Worm (Caenorhabditis elegans): Measurements from ENCODE around the gene F38H4.3.

F38H4.3 gene

DNA sequence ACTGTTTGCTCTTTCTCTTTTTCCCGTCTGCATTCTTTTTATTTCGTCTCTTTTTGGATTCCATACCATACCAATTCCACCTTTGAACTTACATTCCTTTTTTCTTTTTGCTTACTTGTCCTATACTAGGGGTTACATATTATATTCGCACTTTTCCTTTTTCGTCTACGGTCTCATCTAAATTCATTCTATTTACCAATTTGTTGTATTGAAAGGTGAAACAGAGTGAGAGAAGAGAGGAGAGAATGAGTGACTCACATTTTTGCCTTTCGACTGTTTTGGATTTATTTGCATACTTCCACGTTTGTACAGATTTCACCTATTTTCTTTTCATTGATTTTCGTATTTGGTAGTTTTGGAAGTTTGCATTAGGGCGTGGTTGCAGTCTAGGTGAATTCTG lies 21.2 kb downstream of the F38H4.3 start:
- TF ChIP-seq nhr-6 (tag; optimal IDR thresholded peaks at IDR 0.05) (peak; percentile 86), dve-1 (tag; optimal IDR thresholded peaks at IDR 0.05; ENCODE audit: insufficient read depth) (peak; percentile 28), nhr-10 (tag; optimal IDR thresholded peaks at IDR 0.05) (no peak), daf-16 (GFP tag; optimal IDR thresholded peaks at IDR 0.05) (no peak), daf-16 (tag; optimal IDR thresholded peaks at IDR 0.05) (peak; percentile 32)

DNA sequence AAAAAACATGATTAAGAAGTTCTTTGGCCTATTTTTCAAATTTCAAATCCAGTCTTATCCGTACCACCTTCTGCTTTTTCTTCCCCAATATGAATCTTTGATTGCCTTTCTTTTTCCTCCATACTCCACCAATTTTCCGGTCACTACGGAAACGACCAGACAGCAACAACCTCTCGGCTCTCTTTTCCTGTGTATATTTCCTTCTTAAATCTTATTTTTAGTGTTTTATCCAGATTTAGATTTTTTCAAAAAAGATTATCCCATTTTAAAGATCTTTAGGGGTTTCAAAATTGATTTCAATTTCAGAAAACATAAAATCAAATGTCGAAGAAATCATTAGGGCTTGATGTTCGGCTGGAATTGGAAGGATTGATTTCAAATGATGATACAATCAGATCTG lies 22.0 kb downstream of the F38H4.3 start, which contains the start of gene trpa-1:
TSS of gene trpa-1 (plus strand) at position 301 of the 400 bp plus-strand sequence.
- no peak for TF ChIP-seq saeg-2 (GFP tag; IDR thresholded peaks at IDR 0.05)
- TF ChIP-seq nhr-10 (tag; optimal IDR thresholded peaks at IDR 0.05): no peak
- TF ChIP-seq nhr-77 (tag; optimal IDR thresholded peaks at IDR 0.05): no peak
- no peak for TF ChIP-seq jun-1 (tag; optimal IDR thresholded peaks at IDR 0.05)
- no peak for TF ChIP-seq skn-1 (tag; optimal IDR thresholded peaks at IDR 0.05)
- no peak for TF ChIP-seq gei-8 (GFP tag; optimal IDR thresholded peaks at IDR 0.05)
- no peak for TF ChIP-seq lir-3 (tag; optimal IDR thresholded peaks at IDR 0.05)
- no peak for TF ChIP-seq dpl-1 (GFP tag; optimal IDR thresholded peaks at IDR 0.05)

DNA sequence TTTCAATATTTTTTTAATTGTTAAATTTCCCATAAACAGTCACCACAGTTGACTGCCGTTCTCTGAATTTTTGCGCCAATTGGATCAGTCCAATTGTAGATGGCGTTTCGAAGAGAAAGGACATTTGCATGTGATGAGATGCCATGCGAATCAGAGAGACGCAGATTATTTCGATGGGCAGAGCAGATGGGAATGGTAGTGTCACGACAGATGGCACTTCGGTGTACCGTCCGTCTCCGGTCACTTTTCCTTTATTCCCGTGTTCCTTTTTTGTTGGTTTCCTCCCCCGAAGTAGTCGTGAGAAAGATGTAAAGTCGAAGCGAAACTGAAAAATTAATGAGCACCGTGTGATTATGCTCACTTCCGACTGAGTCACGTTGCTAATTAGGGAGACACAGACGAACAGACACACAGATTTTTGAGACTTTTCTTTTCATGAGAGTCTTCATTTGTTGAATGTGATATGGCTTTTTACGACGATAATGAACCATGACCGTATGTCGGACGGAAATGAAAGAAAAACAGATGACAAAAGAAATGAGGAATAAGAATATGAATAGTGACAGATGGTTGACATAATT lies 25.5 kb downstream of the F38H4.3 start:
- TF ChIP-seq dmd-8 (GFP tag; IDR thresholded peaks at IDR 0.05) (0 out of 2 replicates have a peak, but pooled peaks have one; percentile 42), dmd-6 (GFP tag; IDR thresholded peaks at IDR 0.05) (no peak), mep-1 (tag; optimal IDR thresholded peaks at IDR 0.05) (no peak), tag-97 (GFP tag; IDR thresholded peaks at IDR 0.05) (no peak), zip-11 (GFP tag; IDR thresholded peaks at IDR 0.05) (no peak)

- TF ChIP-seq unc-62 (GFP tag; optimal IDR thresholded peaks at IDR 0.05 in 1 of 2) (peak in 1 of 2 experiments; percentile 65), unc-62 (tag; optimal IDR thresholded peaks at IDR 0.05) (no peak), ceh-44 (GFP tag; IDR thresholded peaks at IDR 0.05) (no peak), gei-8 (GFP tag; optimal IDR thresholded peaks at IDR 0.05) (no peak), aha-1 (tag) (peak; percentile 53)
Observed at ce11 chrIV:11868452-11868851, 26.2 kb downstream of the F38H4.3 start.

- TF ChIP-seq snpc-1.2 (GFP tag; IDR thresholded peaks at IDR 0.05) (no peak), mep-1 (tag; optimal IDR thresholded peaks at IDR 0.05) (peak; percentile 35), ceh-28 (tag; optimal IDR thresholded peaks at IDR 0.05) (peak; percentile 9), ztf-7 (tag; optimal IDR thresholded peaks at IDR 0.05) (no peak), mes-2 (tag; optimal IDR thresholded peaks at IDR 0.05; ENCODE audit: poor library complexity, severe bottlenecking) (peak; percentile 18), rbr-2 (tag; optimal IDR thresholded peaks at IDR 0.05) (peak; percentile 67), hmg-1.1 (GFP tag; IDR thresholded peaks at IDR 0.05) (peak; percentile 53), mxl-3 (GFP tag; optimal IDR thresholded peaks at IDR 0.05) (no peak), pha-4 (GFP tag; IDR thresholded peaks at IDR 0.05) (no peak), pha-4 (tag; optimal IDR thresholded peaks at IDR 0.05) (no peak), zfp-3 (GFP tag; conservative IDR thresholded peaks at IDR 0.05) (no peak), nhr-11 (tag; optimal IDR thresholded peaks at IDR 0.05) (peak; percentile 33), F37D6.2 (tag; optimal IDR thresholded peaks at IDR 0.05) (peak; percentile 5), ceh-20 (GFP tag; IDR thresholded peaks at IDR 0.05) (0 out of 2 replicates have a peak, but pooled peaks have one; percentile 26), nhr-77 (tag; optimal IDR thresholded peaks at IDR 0.05) (no peak), ZK546.5 (tag; optimal IDR thresholded peaks at IDR 0.05) (no peak), aha-1 (tag) (peak; percentile 53), set-16 (GFP tag; IDR thresholded peaks at IDR 0.05) (peak; percentile 76), lsy-2 (tag; optimal IDR thresholded peaks at IDR 0.05) (peak in 1 of 2 experiments; percentile 30), tra-1 (GFP tag; IDR thresholded peaks at IDR 0.05) (no peak), ztf-11 (tag; optimal IDR thresholded peaks at IDR 0.05) (no peak), hlh-30 (tag; optimal IDR thresholded peaks at IDR 0.05; ENCODE audit: insufficient read depth) (peak; percentile 15), mdl-1 (tag; optimal IDR thresholded peaks at IDR 0.05) (peak in 1 of 2 experiments; percentile 14)
Observed at ce11 chrIV:11871083-11871482, 28.9 kb downstream of the F38H4.3 start.

All from whole organism, L4 larva.